1 fruit fly cellular context compared by ENCODE assay signal in genomic region chr2L:12055837-12056388, dm6.
TF ChIP-seq lines count a peak whose summit lies in the region.

TSS of gene JhI-21 (minus strand) at chr2L:12056042.
TSS of gene RpL7-like (plus strand) at chr2L:12056326.
TSS of gene CG34164 (plus strand) at chr2L:12056348.

TF ChIP-seq in whole organism, embryonic, 481 proteins besides CTCF, POLR2A, EP300 and RAD21 (continued from another document and continues in another):
- TF ChIP-seq CG13424 (tag; optimal IDR thresholded peaks at IDR 0.05; lab: Kevin White, UChicago), result no peak
- TF ChIP-seq CG9797 (GFP tag; optimal IDR thresholded peaks at IDR 0.05; lab: Kevin White, UChicago), result peak; percentile 9
- no peak for TF ChIP-seq Spps (tag; optimal IDR thresholded peaks at IDR 0.05; lab: Kevin White, UChicago)
- TF ChIP-seq ssp (GFP tag; IDR thresholded peaks at IDR 0.05; lab: Robert Waterston, UW), result no peak
- peak; percentile 97 for TF ChIP-seq scrt (GFP tag; optimal IDR thresholded peaks at IDR 0.05; lab: Kevin White, UChicago)
- TF ChIP-seq Hr39 (optimal IDR thresholded peaks at IDR 0.05; lab: Kevin White, UChicago), result no peak
- peak; percentile 24 for TF ChIP-seq gcm (GFP tag; optimal IDR thresholded peaks at IDR 0.05; lab: Kevin White, UChicago)
- TF ChIP-seq ab (GFP tag; optimal IDR thresholded peaks at IDR 0.05; lab: Kevin White, UChicago), result no peak
- TF ChIP-seq CG4404 (GFP tag; IDR thresholded peaks at IDR 0.05; lab: Robert Waterston, UW), result no peak
- no peak for TF ChIP-seq MESR4 (GFP tag; optimal IDR thresholded peaks at IDR 0.05; lab: Kevin White, UChicago)
- no peak for TF ChIP-seq ranshi (GFP tag; IDR thresholded peaks at IDR 0.05; lab: Robert Waterston, UW)
- TF ChIP-seq CG42726 (GFP tag; IDR thresholded peaks at IDR 0.05; lab: Robert Waterston, UW; ENCODE audit: partially characterized antibody), result peak; percentile 49; the same call in 1 of the 2 replicates
- no peak for TF ChIP-seq Rx (GFP tag; IDR thresholded peaks at IDR 0.05; lab: Robert Waterston, UW)
- no peak for TF ChIP-seq CG2120 (GFP tag; optimal IDR thresholded peaks at IDR 0.05; lab: Kevin White, UChicago)
- no peak for TF ChIP-seq bcd (GFP tag; optimal IDR thresholded peaks at IDR 0.05; lab: Kevin White, UChicago)
- no peak for TF ChIP-seq CG5180 (GFP tag; optimal IDR thresholded peaks at IDR 0.05; lab: Kevin White, UChicago)
- TF ChIP-seq YL-1 (GFP tag; optimal IDR thresholded peaks at IDR 0.05; lab: Kevin White, UChicago), result peak; percentile 83
- peak; percentile 21 for TF ChIP-seq nmo (GFP tag; optimal IDR thresholded peaks at IDR 0.05; lab: Kevin White, UChicago)
- TF ChIP-seq lilli (GFP tag; optimal IDR thresholded peaks at IDR 0.05; lab: Kevin White, UChicago), result no peak
- TF ChIP-seq CG13123 (GFP tag; optimal IDR thresholded peaks at IDR 0.05; lab: Kevin White, UChicago), result no peak
- no peak for TF ChIP-seq CG18599 (GFP tag; optimal IDR thresholded peaks at IDR 0.05; lab: Kevin White, UChicago)
- TF ChIP-seq Fer2 (tag; optimal IDR thresholded peaks at IDR 0.05; lab: Kevin White, UChicago), result no peak
- TF ChIP-seq psq (GFP tag; optimal IDR thresholded peaks at IDR 0.05; lab: Kevin White, UChicago), result no peak
- 0 out of 3 replicates have a peak, but pooled peaks have one; percentile 31 for TF ChIP-seq gce (GFP tag; IDR thresholded peaks at IDR 0.05; lab: Robert Waterston, UW)
- TF ChIP-seq CG11723 (GFP tag; optimal IDR thresholded peaks at IDR 0.05; lab: Kevin White, UChicago), result no peak
- TF ChIP-seq CG8944 (GFP tag; optimal IDR thresholded peaks at IDR 0.05; lab: Kevin White, UChicago), result no peak
- no peak for TF ChIP-seq croc (GFP tag; conservative IDR thresholded peaks at IDR 0.05; lab: Robert Waterston, UW)
- no peak for TF ChIP-seq Ets65A (GFP tag; lab: Kevin White, UChicago)
- no peak for TF ChIP-seq wek (GFP tag; optimal IDR thresholded peaks at IDR 0.05; lab: Kevin White, UChicago)
- no peak for TF ChIP-seq al (GFP tag; IDR thresholded peaks at IDR 0.05; lab: Robert Waterston, UW)
- TF ChIP-seq CG6813 (GFP tag; optimal IDR thresholded peaks at IDR 0.05; lab: Kevin White, UChicago), result no peak
- TF ChIP-seq BtbVII (GFP tag; optimal IDR thresholded peaks at IDR 0.05; lab: Kevin White, UChicago), result no peak
- no peak for TF ChIP-seq hkb (optimal IDR thresholded peaks at IDR 0.05; lab: Kevin White, UChicago)
- peak; percentile 31; the same call in 1 of the 2 replicates for TF ChIP-seq hkb (GFP tag; IDR thresholded peaks at IDR 0.05; lab: Robert Waterston, UW)
- no peak for TF ChIP-seq NC2β (GFP tag; optimal IDR thresholded peaks at IDR 0.05; lab: Kevin White, UChicago)
- TF ChIP-seq CG17186 (GFP tag; optimal IDR thresholded peaks at IDR 0.05; lab: Kevin White, UChicago), result no peak
- peak; percentile 2 for TF ChIP-seq CG12659 (GFP tag; optimal IDR thresholded peaks at IDR 0.05; lab: Kevin White, UChicago)
- TF ChIP-seq CG15073 (GFP tag; optimal IDR thresholded peaks at IDR 0.05; lab: Kevin White, UChicago), result peak; percentile 12
- peak; percentile 50 for TF ChIP-seq CG17385 (GFP tag; optimal IDR thresholded peaks at IDR 0.05; lab: Kevin White, UChicago)
- TF ChIP-seq E2f1 (GFP tag; IDR thresholded peaks at IDR 0.05; lab: Robert Waterston, UW), result peak; percentile 19; the same call in 1 of the 2 replicates
- TF ChIP-seq kay (GFP tag; optimal IDR thresholded peaks at IDR 0.05; lab: Kevin White, UChicago), result no peak
- TF ChIP-seq Hsf (GFP tag; optimal IDR thresholded peaks at IDR 0.05; lab: Kevin White, UChicago), result no peak
- peak; percentile 14; the same call in 1 of the 2 replicates for TF ChIP-seq vvl (GFP tag; IDR thresholded peaks at IDR 0.05; lab: Robert Waterston, UW)
- TF ChIP-seq sna (GFP tag; IDR thresholded peaks at IDR 0.05; lab: Robert Waterston, UW; ENCODE audit: partially characterized antibody), result peak; percentile 43; the same call in 1 of the 2 replicates
- peak; percentile 56; the same call in 2 of the 3 replicates for TF ChIP-seq CG16813 (GFP tag; IDR thresholded peaks at IDR 0.05; lab: Robert Waterston, UW; ENCODE audit: partially characterized antibody)
- TF ChIP-seq CG13287 (GFP tag; IDR thresholded peaks at IDR 0.05; lab: Robert Waterston, UW; ENCODE audit: partially characterized antibody), result peak; percentile 77
- TF ChIP-seq Myb (GFP tag; optimal IDR thresholded peaks at IDR 0.05; lab: Kevin White, UChicago), result no peak
- TF ChIP-seq inv (GFP tag; IDR thresholded peaks at IDR 0.05; lab: Robert Waterston, UW; ENCODE audit: partially characterized antibody), result peak; percentile 30; the same call in 1 of the 2 replicates
- TF ChIP-seq fd3F (GFP tag; optimal IDR thresholded peaks at IDR 0.05; lab: Kevin White, UChicago), result no peak
- TF ChIP-seq CG10366 (GFP tag; IDR thresholded peaks at IDR 0.05; lab: Robert Waterston, UW), result no peak
- peak; percentile 95 for TF ChIP-seq Sry-δ (GFP tag; optimal IDR thresholded peaks at IDR 0.05; lab: Kevin White, UChicago)
- no peak for TF ChIP-seq lov (optimal IDR thresholded peaks at IDR 0.05; lab: Kevin White, UChicago)
- TF ChIP-seq lov (GFP tag; IDR thresholded peaks at IDR 0.05; lab: Robert Waterston, UW), result no peak
- no peak for TF ChIP-seq caup (GFP tag; optimal IDR thresholded peaks at IDR 0.05; lab: Kevin White, UChicago; ENCODE audit: severe bottlenecking)
- TF ChIP-seq CG9932 (GFP tag; IDR thresholded peaks at IDR 0.05; lab: Robert Waterston, UW), result no peak
- TF ChIP-seq mirr (GFP tag; optimal IDR thresholded peaks at IDR 0.05; lab: Kevin White, UChicago), result no peak
- no peak for TF ChIP-seq CG11456 (GFP tag; IDR thresholded peaks at IDR 0.05; lab: Robert Waterston, UW)
- TF ChIP-seq amos (GFP tag; IDR thresholded peaks at IDR 0.05; lab: Robert Waterston, UW; ENCODE audit: partially characterized antibody), result peak; percentile 70; the same call in 1 of the 2 replicates
- no peak for TF ChIP-seq CG12744 (GFP tag; optimal IDR thresholded peaks at IDR 0.05; lab: Kevin White, UChicago)
- TF ChIP-seq tll (GFP tag; optimal IDR thresholded peaks at IDR 0.05; lab: Kevin White, UChicago), result no peak
- no peak for TF ChIP-seq CG10462 (GFP tag; optimal IDR thresholded peaks at IDR 0.05; lab: Kevin White, UChicago)
- no peak for TF ChIP-seq phol (tag; optimal IDR thresholded peaks at IDR 0.05; lab: Kevin White, UChicago)
- no peak for TF ChIP-seq Kr (GFP tag; optimal IDR thresholded peaks at IDR 0.05; lab: Kevin White, UChicago)
- peak; percentile 31; the same call in 1 of the 2 replicates for TF ChIP-seq seq (GFP tag; IDR thresholded peaks at IDR 0.05; lab: Robert Waterston, UW)
- no peak for TF ChIP-seq ERR (GFP tag; optimal IDR thresholded peaks at IDR 0.05; lab: Kevin White, UChicago)
- no peak for TF ChIP-seq exex (tag; optimal IDR thresholded peaks at IDR 0.05; lab: Kevin White, UChicago)
- TF ChIP-seq odd (GFP tag; optimal IDR thresholded peaks at IDR 0.05; lab: Kevin White, UChicago), result no peak
- TF ChIP-seq pho (GFP tag; optimal IDR thresholded peaks at IDR 0.05; lab: Kevin White, UChicago), result no peak
- no peak for TF ChIP-seq CG6683 (GFP tag; optimal IDR thresholded peaks at IDR 0.05; lab: Kevin White, UChicago)
- no peak for TF ChIP-seq Hmr (GFP tag; optimal IDR thresholded peaks at IDR 0.05; lab: Kevin White, UChicago)
- no peak for TF ChIP-seq CG31224 (GFP tag; IDR thresholded peaks at IDR 0.05; lab: Robert Waterston, UW)
- TF ChIP-seq kah (GFP tag; optimal IDR thresholded peaks at IDR 0.05; lab: Kevin White, UChicago), result no peak
- peak in 1 of 2 experiments; percentile 79 for TF ChIP-seq crp (GFP tag; optimal IDR thresholded peaks at IDR 0.05; lab: Kevin White, UChicago)
- no peak for TF ChIP-seq CG18011 (GFP tag; optimal IDR thresholded peaks at IDR 0.05; lab: Kevin White, UChicago)
- TF ChIP-seq tup (GFP tag; optimal IDR thresholded peaks at IDR 0.05; lab: Kevin White, UChicago), result no peak
- TF ChIP-seq CG1024 (GFP tag; IDR thresholded peaks at IDR 0.05; lab: Robert Waterston, UW), result peak; percentile 35; the same call in 1 of the 2 replicates
- TF ChIP-seq dimm (GFP tag; IDR thresholded peaks at IDR 0.05; lab: Robert Waterston, UW), result no peak
- TF ChIP-seq Usf (GFP tag; optimal IDR thresholded peaks at IDR 0.05; lab: Kevin White, UChicago), result no peak
- no peak for TF ChIP-seq so (GFP tag; IDR thresholded peaks at IDR 0.05; lab: Robert Waterston, UW)
- no peak for TF ChIP-seq CG10274 (GFP tag; optimal IDR thresholded peaks at IDR 0.05; lab: Kevin White, UChicago)
- no peak for TF ChIP-seq Gsc (GFP tag; IDR thresholded peaks at IDR 0.05; lab: Robert Waterston, UW)
- no peak for TF ChIP-seq Asciz (GFP tag; optimal IDR thresholded peaks at IDR 0.05; lab: Kevin White, UChicago)
- TF ChIP-seq pum (GFP tag; optimal IDR thresholded peaks at IDR 0.05; lab: Kevin White, UChicago), result no peak
- TF ChIP-seq Adf1 (GFP tag; IDR thresholded peaks at IDR 0.05; lab: Robert Waterston, UW), result no peak
- no peak for TF ChIP-seq Atf3 (GFP tag; optimal IDR thresholded peaks at IDR 0.05; lab: Kevin White, UChicago)
- no peak for TF ChIP-seq CG7372 (GFP tag; IDR thresholded peaks at IDR 0.05; lab: Robert Waterston, UW)
- no peak for TF ChIP-seq ap (GFP tag; IDR thresholded peaks at IDR 0.05; lab: Robert Waterston, UW)
- peak in 1 of 3 experiments; percentile 64 for TF ChIP-seq Stat92E (GFP tag; optimal IDR thresholded peaks at IDR 0.05; lab: Kevin White, UChicago)
- peak in 1 of 2 experiments; percentile 51 for TF ChIP-seq Pdp1 (GFP tag; optimal IDR thresholded peaks at IDR 0.05; lab: Kevin White, UChicago)
- peak; percentile 23 for TF ChIP-seq gfzf (GFP tag; optimal IDR thresholded peaks at IDR 0.05; lab: Kevin White, UChicago)
- TF ChIP-seq CG16779 (GFP tag; IDR thresholded peaks at IDR 0.05; lab: Robert Waterston, UW), result no peak
- no peak; the same call in 1 of the 2 replicates for TF ChIP-seq nerfin-2 (GFP tag; IDR thresholded peaks at IDR 0.05; lab: Robert Waterston, UW; ENCODE audit: partially characterized antibody)
- TF ChIP-seq Doc2 (GFP tag; IDR thresholded peaks at IDR 0.05; lab: Robert Waterston, UW), result no peak
- TF ChIP-seq Meics (GFP tag; optimal IDR thresholded peaks at IDR 0.05; lab: Kevin White, UChicago), result peak; percentile 22
- no peak for TF ChIP-seq Sry-β (GFP tag; optimal IDR thresholded peaks at IDR 0.05; lab: Kevin White, UChicago)
- TF ChIP-seq CG4617 (GFP tag; optimal IDR thresholded peaks at IDR 0.05; lab: Kevin White, UChicago; ENCODE audit: borderline replicate concordance), result peak; percentile 30
- TF ChIP-seq bowl (GFP tag; IDR thresholded peaks at IDR 0.05; lab: Robert Waterston, UW), result no peak
- no peak for TF ChIP-seq klu (GFP tag; IDR thresholded peaks at IDR 0.05; lab: Robert Waterston, UW)
- no peak for TF ChIP-seq jumu (GFP tag; optimal IDR thresholded peaks at IDR 0.05; lab: Kevin White, UChicago)
- no peak for TF ChIP-seq Dek (tag; optimal IDR thresholded peaks at IDR 0.05; lab: Kevin White, UChicago)
- peak; percentile 49 for TF ChIP-seq sd (tag; optimal IDR thresholded peaks at IDR 0.05; lab: Kevin White, UChicago)
- TF ChIP-seq CG2199 (GFP tag; IDR thresholded peaks at IDR 0.05; lab: Robert Waterston, UW), result peak; percentile 66; the same call in 1 of the 3 replicates
- TF ChIP-seq CG17912 (GFP tag; optimal IDR thresholded peaks at IDR 0.05; lab: Kevin White, UChicago), result no peak
- no peak for TF ChIP-seq fd64A (GFP tag; optimal IDR thresholded peaks at IDR 0.05; lab: Kevin White, UChicago)
- peak; percentile 61 for TF ChIP-seq CG14710 (tag; optimal IDR thresholded peaks at IDR 0.05; lab: Kevin White, UChicago)
- TF ChIP-seq dm (GFP tag; optimal IDR thresholded peaks at IDR 0.05; lab: Kevin White, UChicago), result peak; percentile 88
- TF ChIP-seq run (tag; optimal IDR thresholded peaks at IDR 0.05; lab: Kevin White, UChicago), result no peak
- TF ChIP-seq stwl (tag; optimal IDR thresholded peaks at IDR 0.05; lab: Kevin White, UChicago), result peak; percentile 32
- no peak for TF ChIP-seq fu2 (GFP tag; optimal IDR thresholded peaks at IDR 0.05; lab: Kevin White, UChicago)
- TF ChIP-seq CG12299 (tag; optimal IDR thresholded peaks at IDR 0.05; lab: Kevin White, UChicago), result no peak
- TF ChIP-seq her (GFP tag; optimal IDR thresholded peaks at IDR 0.05; lab: Kevin White, UChicago), result no peak
- no peak for TF ChIP-seq cg (GFP tag; optimal IDR thresholded peaks at IDR 0.05; lab: Kevin White, UChicago)
- no peak for TF ChIP-seq Taf1 (GFP tag; IDR thresholded peaks at IDR 0.05; lab: Robert Waterston, UW)
- 0 out of 2 replicates have a peak, but pooled peaks have one; percentile 18 for TF ChIP-seq Drgx (GFP tag; IDR thresholded peaks at IDR 0.05; lab: Robert Waterston, UW)
- TF ChIP-seq CG4328 (GFP tag; optimal IDR thresholded peaks at IDR 0.05; lab: Kevin White, UChicago), result no peak
- peak; percentile 69 for TF ChIP-seq lbe (GFP tag; optimal IDR thresholded peaks at IDR 0.05; lab: Kevin White, UChicago)
- no peak for TF ChIP-seq disco-r (GFP tag; optimal IDR thresholded peaks at IDR 0.05; lab: Kevin White, UChicago)
- no peak for TF ChIP-seq p53 (GFP tag; optimal IDR thresholded peaks at IDR 0.05; lab: Kevin White, UChicago)
- no peak for TF ChIP-seq CG3065 (GFP tag; optimal IDR thresholded peaks at IDR 0.05; lab: Kevin White, UChicago)
- peak; percentile 63; the same call in 1 of the 2 replicates for TF ChIP-seq MBD-R2 (GFP tag; IDR thresholded peaks at IDR 0.05; lab: Robert Waterston, UW)
- no peak for TF ChIP-seq onecut (GFP tag; IDR thresholded peaks at IDR 0.05; lab: Robert Waterston, UW)
- TF ChIP-seq CG18476 (GFP tag; optimal IDR thresholded peaks at IDR 0.05; lab: Kevin White, UChicago), result no peak
- TF ChIP-seq Side (GFP tag; optimal IDR thresholded peaks at IDR 0.05; lab: Kevin White, UChicago), result peak; percentile 12
- TF ChIP-seq GATAe (GFP tag; conservative IDR thresholded peaks at IDR 0.05; lab: Robert Waterston, UW), result no peak
- no peak for TF ChIP-seq CG15696 (tag; optimal IDR thresholded peaks at IDR 0.05; lab: Kevin White, UChicago)
- TF ChIP-seq sens-2 (GFP tag; IDR thresholded peaks at IDR 0.05; lab: Robert Waterston, UW), result no peak
- TF ChIP-seq Eip74EF (GFP tag; optimal IDR thresholded peaks at IDR 0.05; lab: Kevin White, UChicago), result peak in 1 of 2 experiments; percentile 35
- TF ChIP-seq abd-A (tag; optimal IDR thresholded peaks at IDR 0.05; lab: Kevin White, UChicago), result no peak
- no peak for TF ChIP-seq CG7556 (GFP tag; optimal IDR thresholded peaks at IDR 0.05; lab: Kevin White, UChicago)
- no peak for TF ChIP-seq pros (GFP tag; optimal IDR thresholded peaks at IDR 0.05; lab: Kevin White, UChicago)
- no peak for TF ChIP-seq NK7.1 (GFP tag; optimal IDR thresholded peaks at IDR 0.05; lab: Kevin White, UChicago)
- no peak for TF ChIP-seq slp2 (GFP tag; optimal IDR thresholded peaks at IDR 0.05; lab: Kevin White, UChicago)
- no peak for TF ChIP-seq Lim3 (GFP tag; IDR thresholded peaks at IDR 0.05; lab: Robert Waterston, UW)
- no peak for TF ChIP-seq Fer3 (tag; optimal IDR thresholded peaks at IDR 0.05; lab: Kevin White, UChicago)
